Worm (Caenorhabditis elegans) whole organism, midembryonic: ENCODE results near the gene R11G1.11.

ENCODE experiments used
- T22C8.4 ChIP-seq: fragments of 200-800 bp; sonication (Bioruptor generic); IDR thresholded peaks from 2 replicates; pipeline ENCODE4 v1.3.6; 2022; ENCODE audit warnings: missing genetic modification characterization, missing compliant biosample characterization
- flt-1 ChIP-seq: fragments of 200-800 bp; sonication (Bioruptor generic); IDR thresholded peaks from 2 replicates; pipeline ENCODE4 v1.3.6; 2022; ENCODE audit warnings: missing genetic modification characterization, missing compliant biosample characterization
- ref-1 ChIP-seq: fragments of 200-800 bp; sonication (Bioruptor generic); conservative IDR thresholded peaks from 2 replicates; pipeline ENCODE4 v1.3.6; 2022; ENCODE audit warnings: missing genetic modification reagents, missing genetic modification characterization, missing compliant biosample characterization
- ztf-23 ChIP-seq: fragments of 200-800 bp; sonication (Bioruptor generic); IDR thresholded peaks from 2 replicates; pipeline ENCODE4 v1.3.6; 2022; ENCODE audit warnings: missing genetic modification reagents, missing genetic modification characterization, missing compliant biosample characterization
- ztf-29 ChIP-seq: fragments of 200-800 bp; sonication (Bioruptor generic); IDR thresholded peaks from 2 replicates; pipeline ENCODE4 v1.3.6; 2022; ENCODE audit warnings: missing genetic modification reagents, missing genetic modification characterization, missing compliant biosample characterization

DNA sequence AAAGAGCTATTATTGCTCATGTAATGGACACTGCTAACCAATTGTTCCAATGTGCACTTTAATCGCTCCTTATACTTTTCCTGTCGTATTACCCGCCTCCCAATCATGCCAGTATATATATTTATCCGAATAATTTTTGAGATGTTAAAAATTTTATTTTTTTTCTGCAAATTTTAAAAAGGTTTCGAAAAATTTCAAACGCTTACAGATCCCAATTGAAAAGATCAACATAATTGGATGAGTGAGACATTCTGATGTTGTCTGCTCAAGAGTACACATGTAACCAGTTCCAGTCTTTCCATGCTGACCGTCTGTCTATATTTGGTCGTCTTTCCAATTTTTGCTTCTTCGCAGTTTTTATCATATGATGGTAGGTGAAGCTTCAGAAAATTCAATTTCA, 4.5 kb downstream of the R11G1.11 start, which contains the start of gene R11G1.1:
- no peak for TF ChIP-seq flt-1 (GFP tag; lab: Robert Waterston, UW)
- no peak for TF ChIP-seq ztf-23 (GFP tag; lab: Robert Waterston, UW)
- TF ChIP-seq T22C8.4 (GFP tag; lab: Robert Waterston, UW) = no peak
- no peak for TF ChIP-seq ztf-29 (GFP tag; lab: Robert Waterston, UW)
- no peak for TF ChIP-seq ref-1 (GFP tag; lab: Robert Waterston, UW)
